Worm (Caenorhabditis elegans) whole organism, L3 larva: ENCODE data around the gene ZK616.3.

Experiments
- nhr-12 ChIP-seq: fragments of 150-350 bp; optimal IDR thresholded peaks from 2 replicates; lab custom pipeline; 2014; ENCODE audit warnings: missing biosample characterization, missing genetic modification characterization
- pha-4 ChIP-seq: fragments of 150-350 bp; optimal IDR thresholded peaks from 2 replicates; lab custom pipeline; 2014; ENCODE audit warnings: missing biosample characterization, missing genetic modification reagents, missing genetic modification characterization
- sea-2 ChIP-seq: fragments of 150-350 bp; sonication (generic microtip); optimal IDR thresholded peaks from 4 replicates; lab custom pipeline; 2014; ENCODE audit warnings: missing biosample characterization, missing genetic modification reagents, missing genetic modification characterization
- unc-62 ChIP-seq: fragments of 150-350 bp; sonication (generic microtip); optimal IDR thresholded peaks from 4 replicates; lab custom pipeline; 2014; ENCODE audit warnings: missing biosample characterization, missing genetic modification reagents, missing genetic modification characterization

- TF ChIP-seq unc-62 (GFP tag; lab: Kevin White, UChicago) (no peak), pha-4 (no peak), sea-2 (GFP tag; lab: Kevin White, UChicago) (no peak), nhr-12 (tag; lab: Kevin White, UChicago) (no peak)
These were observed 27.5 kb upstream of the ZK616.3 start, which contains the start of gene F41H10.3 for ce11 chrIV:5369414-5369813.
